Fruit fly (Drosophila melanogaster): Measurements from ENCODE around the gene Lsp1alpha.
A peak's percentile ranks its signal among the peaks of the same experiment; 100 is the strongest.

The Lsp1alpha gene

DNA sequence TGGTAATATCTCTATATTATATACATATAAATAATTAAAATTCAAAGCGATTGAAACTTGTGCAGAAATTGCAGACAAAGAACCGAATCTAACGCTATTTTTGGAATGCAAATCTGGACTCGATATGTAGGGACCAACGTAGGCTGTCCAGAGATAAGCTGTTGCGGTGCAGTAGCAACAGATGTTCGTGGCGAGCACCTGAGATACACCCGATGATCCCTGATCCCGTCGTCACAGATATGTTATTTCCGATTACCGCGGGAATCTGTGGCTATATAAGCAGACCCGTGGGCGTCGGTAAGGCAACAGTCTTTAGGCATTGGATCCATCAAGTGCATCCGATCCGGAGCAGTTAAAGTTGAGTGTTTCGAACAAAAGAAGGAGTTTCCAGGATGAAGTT lies at the start of gene Lsp1alpha:
Gene Lsp1alpha (plus strand): TSS at position 301 of the 400 bp plus-strand sequence.
- TF ChIP-seq noc (tag; optimal IDR thresholded peaks at IDR 0.05), result no peak

- peak; percentile 28 for TF ChIP-seq noc (tag; optimal IDR thresholded peaks at IDR 0.05)
These were observed 42.2 kb upstream of the Lsp1alpha start for dm6 chrX:12447874-12448273.

DNA sequence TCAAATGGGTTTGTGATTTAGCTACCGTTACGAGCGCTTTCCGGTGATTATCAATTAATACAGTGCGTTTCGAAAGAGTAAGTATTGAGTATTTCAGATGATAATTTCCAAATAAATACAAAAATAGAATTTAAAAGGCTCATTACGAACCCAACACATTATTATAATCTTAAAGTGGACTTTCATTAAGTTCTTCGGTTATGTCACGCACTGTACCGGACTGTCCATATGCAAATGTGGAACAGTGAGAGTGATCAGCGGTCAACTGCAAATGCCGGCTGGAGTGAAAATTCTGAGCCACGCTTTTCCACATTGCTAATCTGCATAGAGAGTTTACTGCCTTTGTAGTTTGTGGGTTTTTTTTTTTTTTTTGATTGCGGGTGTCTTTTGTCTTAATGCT lies 36.4 kb upstream of the Lsp1alpha start:
- no peak for TF ChIP-seq noc (tag; optimal IDR thresholded peaks at IDR 0.05)

- no peak for TF ChIP-seq noc (tag; optimal IDR thresholded peaks at IDR 0.05)
These were observed 35.7 kb upstream of the Lsp1alpha start, which contains the start of gene CG15927 for dm6 chrX:12454358-12454757. Gene CG15927, plus strand, starts transcription at chrX:12454729.

DNA sequence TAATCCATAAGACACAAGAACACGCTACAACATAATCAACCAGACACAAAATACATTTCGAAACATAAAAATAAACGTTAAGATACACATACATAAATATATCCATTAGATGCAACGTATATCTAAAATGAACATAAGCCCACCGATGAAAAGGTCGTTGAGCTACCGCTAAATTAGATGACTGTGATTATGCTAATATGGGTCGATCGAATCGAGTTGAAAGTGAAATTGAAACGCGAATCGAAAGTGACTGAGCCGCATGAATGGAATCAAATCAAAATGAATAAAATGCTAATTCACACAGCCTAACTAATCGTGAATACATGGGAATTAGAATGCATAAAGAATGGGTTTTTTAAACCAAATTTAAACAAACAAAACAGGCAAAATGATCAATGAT lies 34.2 kb upstream of the Lsp1alpha start:
- no peak for TF ChIP-seq noc (tag; optimal IDR thresholded peaks at IDR 0.05)

- no peak for TF ChIP-seq noc (tag; optimal IDR thresholded peaks at IDR 0.05)
These were observed 32.3 kb upstream of the Lsp1alpha start, which contains the start of gene CG15731 for dm6 chrX:12457713-12458233. Gene CG15731, minus strand, starts transcription at chrX:12457763.

- no peak for TF ChIP-seq noc (tag; optimal IDR thresholded peaks at IDR 0.05)
These were observed 27.9 kb upstream of the Lsp1alpha start for dm6 chrX:12462216-12462615.

DNA sequence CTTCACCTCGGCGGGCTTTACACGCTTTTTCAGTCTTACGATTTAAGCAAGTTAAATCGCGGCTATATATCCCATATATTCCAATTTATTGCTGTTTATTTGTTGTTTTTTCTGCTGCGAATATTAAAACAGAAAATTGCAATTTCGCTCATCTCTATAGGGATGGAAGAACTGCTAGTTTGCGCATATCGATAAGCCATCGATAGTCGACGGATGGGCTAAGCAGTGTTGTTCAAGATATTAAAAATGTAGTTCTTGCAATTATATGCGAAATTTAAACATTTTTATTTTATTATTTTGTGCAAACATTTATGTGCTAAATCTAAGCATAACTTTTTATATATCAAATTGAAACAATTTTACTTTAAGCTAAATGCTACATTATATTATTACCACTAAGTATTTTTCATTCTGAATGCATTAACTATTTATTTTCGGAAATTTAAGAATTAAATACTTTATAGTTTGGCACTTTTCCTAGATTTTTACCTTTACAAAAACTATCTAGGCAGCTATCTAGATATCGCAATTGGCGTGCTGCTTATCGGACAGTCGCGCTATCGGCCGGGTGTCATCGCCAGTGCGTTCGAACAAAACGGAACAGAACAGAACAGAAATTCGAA lies 27.0 kb upstream of the Lsp1alpha start, which contains the start of the genes Rab40 and CG42258:
Gene Rab40 (minus strand): TSS at position 177 of the 623 bp plus-strand sequence.
Gene CG42258 (plus strand): TSS at position 593 of the 623 bp plus-strand sequence.
- TF ChIP-seq noc (tag; optimal IDR thresholded peaks at IDR 0.05), result peak; percentile 35

- no peak for TF ChIP-seq noc (tag; optimal IDR thresholded peaks at IDR 0.05)
These were observed 26.5 kb upstream of the Lsp1alpha start for dm6 chrX:12463560-12463959.

DNA sequence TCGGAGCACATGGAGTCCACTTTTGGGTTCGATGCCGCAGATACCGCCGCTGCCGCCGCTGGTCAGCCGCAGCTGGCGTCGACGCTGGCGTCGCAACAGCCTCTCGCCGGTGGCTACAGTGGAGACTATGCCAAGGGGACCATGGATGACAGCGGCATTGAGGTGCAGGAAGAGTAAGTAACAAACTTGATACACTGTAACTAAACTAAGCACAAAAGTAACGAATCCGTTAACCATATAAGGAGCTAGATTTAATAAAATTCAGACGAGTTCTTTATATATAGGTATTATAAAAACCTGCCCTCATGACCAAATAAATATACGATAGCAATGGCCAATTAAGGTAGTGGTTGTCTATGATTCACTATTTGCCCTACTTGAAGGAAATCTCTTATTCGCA lies 24.8 kb upstream of the Lsp1alpha start:
- no peak for TF ChIP-seq noc (tag; optimal IDR thresholded peaks at IDR 0.05)

DNA sequence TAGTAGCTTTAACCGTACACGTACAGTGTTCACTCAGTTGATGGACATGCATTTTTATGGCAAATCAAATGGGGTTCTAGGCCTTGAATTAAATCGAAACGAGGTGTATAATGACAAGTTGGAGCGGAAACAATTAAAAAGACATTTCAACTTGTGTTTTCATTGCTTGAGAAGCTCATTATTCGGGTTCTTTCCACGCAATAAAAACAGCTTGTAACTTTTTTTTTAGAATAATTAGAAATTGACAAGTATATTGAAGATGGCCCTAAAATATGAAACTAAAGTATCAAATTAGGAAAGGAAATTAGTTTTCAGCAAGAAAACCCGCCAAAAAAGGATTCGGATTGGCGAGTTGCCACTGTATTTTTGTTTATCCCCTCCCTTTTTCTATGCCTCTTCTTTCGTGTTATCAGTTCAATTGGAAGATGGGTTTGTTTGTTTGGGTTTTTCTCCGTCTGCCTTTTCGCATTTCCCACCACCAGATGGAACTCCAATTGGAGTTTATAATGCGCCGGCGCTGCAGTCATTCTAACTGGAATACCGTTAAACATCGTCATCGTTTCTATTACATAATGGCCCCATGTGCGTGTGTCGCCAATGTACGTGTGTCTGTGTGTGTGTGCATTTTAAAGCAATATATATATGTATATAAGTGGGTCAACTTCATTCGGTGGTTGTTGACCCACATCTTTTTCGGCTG lies 23.4 kb upstream of the Lsp1alpha start:
- peak; percentile 35 for TF ChIP-seq noc (tag; optimal IDR thresholded peaks at IDR 0.05)

DNA sequence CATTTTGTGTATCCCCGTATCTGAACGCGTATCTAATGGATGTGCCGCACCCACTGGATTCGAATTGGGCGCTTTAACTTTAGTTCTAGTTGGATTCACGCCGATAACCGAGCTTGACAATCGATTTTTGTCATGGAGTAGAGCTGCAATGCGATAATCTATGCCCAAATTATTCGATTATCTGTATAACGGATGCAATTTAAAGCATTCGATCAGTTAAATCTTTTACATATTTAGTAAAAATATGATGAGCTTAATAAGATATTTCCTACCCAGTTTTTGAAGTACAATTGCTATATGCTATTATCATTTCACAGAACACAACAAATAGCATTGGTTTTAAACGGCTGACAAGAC lies 22.9 kb upstream of the Lsp1alpha start:
- no peak for TF ChIP-seq noc (tag; optimal IDR thresholded peaks at IDR 0.05)

- no peak for TF ChIP-seq noc (tag; optimal IDR thresholded peaks at IDR 0.05)
These were observed 20.9 kb upstream of the Lsp1alpha start for dm6 chrX:12469172-12469571.

dm6 chrX:12469778-12470177 lies 20.3 kb upstream of the Lsp1alpha start:
- TF ChIP-seq noc (tag; optimal IDR thresholded peaks at IDR 0.05), result peak; percentile 70

DNA sequence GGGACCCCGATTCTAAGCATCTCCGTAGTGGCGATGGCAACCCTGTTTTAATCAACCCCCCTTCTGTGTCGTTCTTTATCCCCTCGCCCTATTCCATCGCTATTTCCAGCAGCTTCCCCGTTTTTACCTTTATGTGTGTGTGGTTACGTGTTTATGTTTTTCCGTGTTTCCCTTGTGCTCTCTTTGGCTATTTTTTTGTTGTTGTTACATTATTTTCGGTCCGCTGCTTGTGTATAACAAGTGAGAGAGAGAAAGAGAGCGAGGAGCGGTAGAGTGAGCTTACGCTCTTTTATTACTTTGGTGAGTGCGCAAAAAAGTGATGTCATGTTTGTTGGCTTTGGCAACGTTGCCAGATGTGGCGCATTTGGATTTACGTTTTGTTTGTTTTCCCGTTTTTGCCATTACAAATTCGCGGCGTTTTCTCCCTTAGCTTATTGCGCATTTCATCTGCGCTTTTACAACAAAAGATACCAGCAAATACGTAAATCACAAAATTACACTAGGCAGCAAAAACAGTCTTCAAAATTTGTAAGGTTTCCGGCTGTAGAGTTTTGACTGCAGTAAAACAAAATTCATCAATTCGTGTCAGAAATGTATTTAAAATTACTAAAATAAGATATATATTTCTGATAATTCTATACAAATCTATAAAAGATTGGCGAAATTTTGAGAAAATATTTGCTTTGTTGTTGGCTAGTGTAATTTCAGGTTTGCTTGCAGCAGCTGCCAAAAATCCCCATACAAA lies 19.7 kb upstream of the Lsp1alpha start:
- peak; percentile 56 for TF ChIP-seq noc (tag; optimal IDR thresholded peaks at IDR 0.05)

dm6 chrX:12471408-12471807 lies 18.7 kb upstream of the Lsp1alpha start:
- TF ChIP-seq noc (tag; optimal IDR thresholded peaks at IDR 0.05), result no peak
